Worm (Caenorhabditis elegans) whole organism, late embryonic: Measurements from ENCODE around the gene C16C8.9.

ENCODE experiments used
- F13H6.1 ChIP-seq: sonication (generic microtip); optimal IDR thresholded peaks from 2 replicates; lab custom pipeline; 2016; ENCODE audit warnings: missing genetic modification characterization, missing compliant biosample characterization
- K02D7.2 ChIP-seq: sonication (generic microtip); optimal IDR thresholded peaks from 2 replicates; lab custom pipeline; 2017; ENCODE audit warnings: mild to moderate bottlenecking, missing genetic modification characterization, missing compliant biosample characterization
- T23F11.4 ChIP-seq: fragments of 200-800 bp; sonication (Bioruptor generic); optimal IDR thresholded peaks from 2 replicates; lab custom pipeline; 2018; ENCODE audit warnings: mild to moderate bottlenecking, missing genetic modification characterization, missing compliant biosample characterization
- ceh-2 ChIP-seq: sonication (generic microtip); optimal IDR thresholded peaks from 2 replicates; lab custom pipeline; 2016; ENCODE audit warnings: missing genotype, missing genetic modification characterization, missing compliant biosample characterization
- ceh-34 ChIP-seq: sonication (generic microtip); optimal IDR thresholded peaks from 2 replicates; lab custom pipeline; 2016; ENCODE audit warnings: mild to moderate bottlenecking, missing genetic modification characterization, missing compliant biosample characterization
- fkh-10 ChIP-seq: fragments of 150-350 bp; optimal IDR thresholded peaks from 2 replicates; lab custom pipeline; 2014; ENCODE audit warnings: missing biosample characterization, missing genetic modification reagents, missing genetic modification characterization
- pag-3 ChIP-seq: sonication (generic microtip); optimal IDR thresholded peaks from 2 replicates; lab custom pipeline; 2016; ENCODE audit warnings: missing compliant biosample characterization, missing genetic modification characterization, borderline replicate concordance
- rnt-1 ChIP-seq: sonication (generic microtip); optimal IDR thresholded peaks from 2 replicates; lab custom pipeline; 2016; ENCODE audit warnings: missing genetic modification characterization, missing compliant biosample characterization
- unc-86 ChIP-seq: sonication (generic microtip); optimal IDR thresholded peaks from 2 replicates; lab custom pipeline; 2016; ENCODE audit warnings: missing genetic modification characterization, missing compliant biosample characterization

Gene C16C8.9

ce11 chrII:3414383-3414910 lies 48.5 kb downstream of the C16C8.9 start, which contains the start of the genes F18A12.7 and F18A12.2:
F18A12.7 (minus strand) TSS chrII:3414483.
F18A12.2 (plus strand) TSS chrII:3414860.
- TF ChIP-seq K02D7.2 (tag; lab: Kevin White, UChicago) = no peak
- TF ChIP-seq T23F11.4 (GFP tag; lab: Kevin White, UChicago) = no peak
- TF ChIP-seq ceh-2 (tag; lab: Kevin White, UChicago) = no peak
- TF ChIP-seq ceh-34 (tag; lab: Kevin White, UChicago) = no peak
- no peak for TF ChIP-seq fkh-10 (GFP tag; lab: Kevin White, UChicago)
- TF ChIP-seq rnt-1 = no peak
- no peak for TF ChIP-seq F13H6.1
- TF ChIP-seq pag-3 (tag; lab: Kevin White, UChicago) = no peak
- no peak for TF ChIP-seq unc-86 (tag; lab: Kevin White, UChicago)
